Fruit fly (Drosophila melanogaster) Kc167 (cell line): Measurements from ENCODE around the gene FucTB.

Source experiments
- Myc ChIP-seq: fragments of >200 bp; optimal IDR thresholded peaks from 2 replicates; lab custom pipeline; 2017; ENCODE audit warnings: missing external identifiers
- Sin3A ChIP-seq: fragments of >200 bp; optimal IDR thresholded peaks from 2 replicates; lab custom pipeline; 2018; ENCODE audit warnings: missing external identifiers
- h ChIP-seq: fragments of >200 bp; optimal IDR thresholded peaks from 3 replicates; lab custom pipeline; 2018; ENCODE audit warnings: missing external identifiers
- insv ChIP-seq: fragments of >200 bp; optimal IDR thresholded peaks from 3 replicates; lab custom pipeline; 2018; ENCODE audit warnings: missing external identifiers
- psq ChIP-seq: fragments of >200 bp; optimal IDR thresholded peaks from 2 replicates; lab custom pipeline; 2017; ENCODE audit warnings: missing external identifiers

DNA sequence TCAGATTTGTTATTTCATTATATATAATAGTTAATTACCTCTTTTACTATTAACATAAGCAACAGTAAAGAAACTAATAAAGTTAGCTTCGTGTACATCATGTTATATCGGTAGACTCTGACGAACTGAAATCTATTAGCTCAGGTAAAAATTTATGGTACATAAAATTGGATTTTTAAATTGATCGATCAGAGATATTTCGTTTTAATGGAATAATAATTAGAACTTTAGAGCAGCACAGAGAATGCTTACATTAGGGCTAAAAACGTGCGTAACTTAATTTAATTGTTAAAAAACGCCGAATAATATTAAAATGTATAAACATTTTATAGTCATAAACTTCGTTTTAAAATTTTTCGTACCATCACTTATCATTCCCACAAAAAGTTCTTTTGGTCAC lies 9.8 kb upstream of the FucTB start, which contains the start of gene CG33723:
- TF ChIP-seq h: no peak
- TF ChIP-seq Myc: no peak
- TF ChIP-seq insv (lab: Kevin White, UChicago): no peak
- TF ChIP-seq Sin3A (lab: Kevin White, UChicago): no peak
- TF ChIP-seq psq (lab: Kevin White, UChicago): no peak
